Worm (Caenorhabditis elegans): ENCODE measurements around the gene srx-21.

Gene srx-21

ce11 chrV:722889-723288 is 46.1 kb downstream of the srx-21 start:
- TF ChIP-seq odd-2 (tag; optimal IDR thresholded peaks at IDR 0.05) (no peak), ceh-6 (GFP tag; optimal IDR thresholded peaks at IDR 0.05) (no peak), syd-9 (tag; optimal IDR thresholded peaks at IDR 0.05) (no peak), pha-2 (tag; optimal IDR thresholded peaks at IDR 0.05) (no peak), zip-5 (tag; optimal IDR thresholded peaks at IDR 0.05) (no peak), ceh-2 (tag; optimal IDR thresholded peaks at IDR 0.05) (no peak), sdc-2 (tag; optimal IDR thresholded peaks at IDR 0.05) (no peak)

DNA sequence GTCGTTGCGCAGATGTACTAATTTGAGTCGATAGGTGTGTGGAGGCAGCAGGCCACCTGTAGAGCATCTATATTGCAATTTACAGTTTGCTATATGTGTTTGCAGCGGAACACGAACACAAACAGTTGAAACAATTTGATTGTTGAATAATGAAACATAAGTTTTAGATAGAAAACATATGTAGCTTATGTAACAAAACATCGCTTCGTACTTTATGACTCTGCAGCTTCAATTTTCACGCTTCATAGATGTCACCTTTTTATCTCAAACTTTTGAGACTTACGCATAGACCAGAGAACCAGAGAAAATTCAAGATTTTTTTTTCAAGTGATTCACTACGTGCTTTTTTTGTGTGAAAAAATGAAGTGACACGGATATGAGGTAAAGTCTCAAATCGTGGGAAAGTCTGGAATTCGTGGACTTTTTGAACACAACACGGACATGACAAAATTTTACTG is 47.1 kb downstream of the srx-21 start, which contains the start of gene fbxb-72:
TSS of gene fbxb-72 (minus strand) at position 58 of the 458 bp plus-strand sequence.
- TF ChIP-seq T23F11.4 (GFP tag; optimal IDR thresholded peaks at IDR 0.05) (no peak), dve-1 (tag; optimal IDR thresholded peaks at IDR 0.05) (peak; percentile 56), elt-2 (tag; optimal IDR thresholded peaks at IDR 0.05) (peak; percentile 41), ceh-2 (tag; optimal IDR thresholded peaks at IDR 0.05) (no peak), ceh-22 (tag; optimal IDR thresholded peaks at IDR 0.05) (no peak), fkh-10 (GFP tag; optimal IDR thresholded peaks at IDR 0.05) (no peak), zip-5 (tag; optimal IDR thresholded peaks at IDR 0.05) (no peak), pha-4 (tag; optimal IDR thresholded peaks at IDR 0.05) (no peak), ama-1 (optimal IDR thresholded peaks at IDR 0.05) (peak; percentile 26), ceh-24 (tag; optimal IDR thresholded peaks at IDR 0.05) (no peak), sox-2 (GFP tag; IDR thresholded peaks at IDR 0.05) (no peak), pqm-1 (tag; optimal IDR thresholded peaks at IDR 0.05) (peak; percentile 3), ceh-30 (tag; optimal IDR thresholded peaks at IDR 0.05) (no peak)

- TF ChIP-seq fkh-6 (tag; optimal IDR thresholded peaks at IDR 0.05) (no peak), unc-3 (GFP tag; conservative IDR thresholded peaks at IDR 0.05) (no peak), unc-3 (tag; optimal IDR thresholded peaks at IDR 0.05) (no peak), unc-86 (tag; optimal IDR thresholded peaks at IDR 0.05) (no peak), tbx-2 (tag; optimal IDR thresholded peaks at IDR 0.05) (no peak), syd-9 (tag; optimal IDR thresholded peaks at IDR 0.05) (no peak), elt-2 (tag; optimal IDR thresholded peaks at IDR 0.05) (no peak), zip-5 (tag; optimal IDR thresholded peaks at IDR 0.05) (no peak), sox-4 (tag; optimal IDR thresholded peaks at IDR 0.05) (no peak), nfya-1 (tag; optimal IDR thresholded peaks at IDR 0.05) (no peak), F13H6.1 (tag; optimal IDR thresholded peaks at IDR 0.05) (no peak), pha-4 (tag; optimal IDR thresholded peaks at IDR 0.05) (no peak), npax-4 (tag; optimal IDR thresholded peaks at IDR 0.05) (no peak)
Observed at ce11 chrV:724470-724890, 47.6 kb downstream of the srx-21 start.

ce11 chrV:724946-725806 is 48.3 kb downstream of the srx-21 start:
- TF ChIP-seq syd-9 (tag; optimal IDR thresholded peaks at IDR 0.05) (peak; percentile 21), ceh-6 (GFP tag; optimal IDR thresholded peaks at IDR 0.05) (no peak)

ce11 chrV:725807-726572 is 49.2 kb downstream of the srx-21 start:
- TF ChIP-seq che-1 (tag; optimal IDR thresholded peaks at IDR 0.05) = no peak
- TF ChIP-seq ceh-24 (tag; optimal IDR thresholded peaks at IDR 0.05) = no peak
- TF ChIP-seq T23F11.4 (GFP tag; optimal IDR thresholded peaks at IDR 0.05) = no peak
- no peak for TF ChIP-seq Y22D7AL.16 (tag; optimal IDR thresholded peaks at IDR 0.05)
- TF ChIP-seq lim-6 (tag; optimal IDR thresholded peaks at IDR 0.05) = no peak
- TF ChIP-seq ceh-14 (tag; optimal IDR thresholded peaks at IDR 0.05) = no peak
- TF ChIP-seq nfya-1 (tag; optimal IDR thresholded peaks at IDR 0.05) = no peak
- TF ChIP-seq eyg-1 (tag; optimal IDR thresholded peaks at IDR 0.05) = no peak
- TF ChIP-seq ceh-30 (tag; optimal IDR thresholded peaks at IDR 0.05) = no peak
- TF ChIP-seq fkh-6 (tag; optimal IDR thresholded peaks at IDR 0.05) = no peak
- TF ChIP-seq pax-1 (tag; optimal IDR thresholded peaks at IDR 0.05) = no peak
- no peak for TF ChIP-seq sox-4 (tag; optimal IDR thresholded peaks at IDR 0.05)
- TF ChIP-seq pha-2 (tag; optimal IDR thresholded peaks at IDR 0.05) = no peak
- TF ChIP-seq K02D7.2 (tag; optimal IDR thresholded peaks at IDR 0.05) = no peak
- TF ChIP-seq hlh-13 (GFP tag; optimal IDR thresholded peaks at IDR 0.05) = no peak
